Worm (Caenorhabditis elegans) whole organism, L1 larva: ENCODE data around the gene T12A7.9.

Experiments
- egl-13 ChIP-seq: sonication (generic microtip); optimal IDR thresholded peaks from 2 replicates; lab custom pipeline; 2016; ENCODE audit warnings: missing genotype, missing genetic modification reagents, missing genetic modification characterization, missing compliant biosample characterization
- egl-27 ChIP-seq, 2 experiments: fragments of 150-350 bp in 1 of 2; sonication (generic microtip); optimal IDR thresholded peaks; 3 replicates each; lab custom pipeline; 2017 to 2018; ENCODE audit warnings: missing biosample characterization in 2 of 2, missing genetic modification characterization in 2 of 2, missing genetic modification reagents in 2 of 2
- lin-15B ChIP-seq: fragments of 150-350 bp; sonication (generic microtip); optimal IDR thresholded peaks from 3 replicates; lab custom pipeline; 2014; ENCODE audit warnings: missing biosample characterization, missing genetic modification characterization
- lsy-2 ChIP-seq, 2 experiments: fragments of 150-350 bp; optimal IDR thresholded peaks; 2 replicates each; lab custom pipeline; 2014; ENCODE audit warnings: missing biosample characterization in 2 of 2, missing genetic modification characterization in 2 of 2
- nhr-237 ChIP-seq: fragments of 150-350 bp; optimal IDR thresholded peaks from 2 replicates; lab custom pipeline; 2014; ENCODE audit warnings: missing biosample characterization, missing genetic modification characterization
- snpc-4 ChIP-seq: fragments of 150-350 bp; optimal IDR thresholded peaks from 2 replicates; lab custom pipeline; 2014; ENCODE audit warnings: missing biosample characterization, missing genetic modification characterization

DNA sequence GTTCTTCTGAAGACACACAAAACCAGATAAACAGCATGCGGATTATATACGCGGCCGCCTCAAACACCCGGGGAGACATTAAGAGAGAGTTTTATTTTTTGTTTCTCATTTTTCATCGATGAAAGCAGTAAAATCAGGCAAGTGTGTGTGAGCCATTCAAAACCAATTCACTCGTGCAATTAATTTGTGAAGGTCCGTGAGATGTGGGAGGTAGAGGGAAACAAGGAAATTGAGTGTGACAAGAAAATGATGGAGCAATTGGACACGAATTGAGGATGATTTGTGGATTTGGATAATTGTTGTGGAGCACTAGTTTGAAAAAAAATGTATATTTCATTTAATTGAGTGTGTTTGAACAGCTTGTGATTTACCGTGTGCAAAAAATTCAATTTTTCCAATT is 32.0 kb upstream of the T12A7.9 start:
- TF ChIP-seq lin-15B (tag; lab: Kevin White, UChicago) (no peak), lsy-2 (tag; optimal IDR thresholded peaks at IDR 0.05; lab: Kevin White, UChicago) (no peak), egl-13 (tag; lab: Kevin White, UChicago) (no peak), egl-27 (tag; optimal IDR thresholded peaks at IDR 0.05; lab: Kevin White, UChicago) (no peak), snpc-4 (tag; lab: Kevin White, UChicago) (no peak), nhr-237 (tag; lab: Kevin White, UChicago) (no peak)
